Fruit fly (Drosophila melanogaster): ENCODE data around the gene ltl.
A peak's percentile ranks its signal among the peaks of the same experiment; 100 is the strongest.

The ltl gene

DNA sequence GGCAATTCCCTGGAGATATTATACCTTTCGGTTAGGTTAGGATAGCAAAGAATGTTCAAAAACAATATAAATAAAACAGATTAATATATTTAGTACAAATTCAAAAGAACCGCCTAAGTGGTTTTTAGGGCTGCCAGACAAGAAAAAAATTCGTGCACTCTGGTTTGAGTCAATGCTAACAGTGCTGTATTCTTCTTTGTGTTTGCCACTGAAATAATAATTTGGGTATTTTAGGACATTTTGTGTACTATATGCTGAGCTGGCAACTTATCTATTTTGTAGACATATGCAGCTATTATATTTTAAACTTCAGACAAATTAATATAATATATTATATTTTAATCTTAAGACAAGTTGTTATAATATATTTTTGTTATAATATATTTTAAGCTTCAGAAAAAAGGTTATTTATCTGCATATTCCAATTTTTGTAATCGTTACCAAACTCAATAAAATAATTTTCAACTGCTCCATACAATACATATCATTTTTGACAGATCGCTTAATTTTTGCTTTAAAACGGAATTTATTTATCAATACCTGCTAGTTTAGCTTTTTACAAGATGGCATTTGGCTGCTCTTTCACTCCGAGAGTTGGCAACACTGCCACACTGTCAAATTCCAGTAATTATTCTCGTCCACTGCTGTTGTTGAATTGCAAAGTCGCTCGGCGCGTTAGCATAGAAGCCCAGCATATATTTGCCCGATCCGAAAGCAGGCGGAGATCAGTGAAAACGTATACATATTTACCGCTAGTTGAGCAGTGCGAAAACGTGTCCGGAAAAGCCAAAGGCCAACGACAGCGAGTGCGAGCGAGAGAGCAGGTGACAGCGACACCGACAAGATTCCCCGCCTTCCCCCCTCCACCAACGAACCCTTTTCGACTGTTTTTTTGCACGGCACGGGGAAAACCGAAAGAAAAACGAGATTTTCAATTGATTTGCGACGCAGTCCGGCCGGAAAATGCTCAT lies 8.1 kb upstream of the ltl start, which contains the start of gene CG7546:
Gene CG7546, plus strand, starts transcription at position 573 of the 971 bp plus-strand sequence.
- peak; percentile 47 for TF ChIP-seq Usf (GFP tag; optimal IDR thresholded peaks at IDR 0.05)
- no peak for TF ChIP-seq sim (GFP tag; IDR thresholded peaks at IDR 0.05)
- peak; percentile 20 for TF ChIP-seq CG15514 (GFP tag; optimal IDR thresholded peaks at IDR 0.05)
- TF ChIP-seq Hr3 (GFP tag; optimal IDR thresholded peaks at IDR 0.05): peak; percentile 56
- peak; percentile 76 for TF ChIP-seq gfzf (GFP tag; optimal IDR thresholded peaks at IDR 0.05)
- no peak for TF ChIP-seq CG17359 (tag; optimal IDR thresholded peaks at IDR 0.05)
- peak; percentile 31 for TF ChIP-seq CG17829 (tag; optimal IDR thresholded peaks at IDR 0.05)
- no peak for TF ChIP-seq GATAe (GFP tag; conservative IDR thresholded peaks at IDR 0.05)
- peak; percentile 75; the same call in 2 of the 3 replicates for TF ChIP-seq CG34422 (GFP tag; IDR thresholded peaks at IDR 0.05)
- TF ChIP-seq Oli (tag; optimal IDR thresholded peaks at IDR 0.05): peak; percentile 11
- no peak for TF ChIP-seq CG3838 (GFP tag; optimal IDR thresholded peaks at IDR 0.05)
- TF ChIP-seq sisA (GFP tag; IDR thresholded peaks at IDR 0.05): 0 out of 2 replicates have a peak, but pooled peaks have one; percentile 39
- no peak for TF ChIP-seq exex (tag; optimal IDR thresholded peaks at IDR 0.05)
- TF ChIP-seq D19A (tag; optimal IDR thresholded peaks at IDR 0.05): no peak
- no peak for TF ChIP-seq Asciz (GFP tag; optimal IDR thresholded peaks at IDR 0.05)
- no peak for TF ChIP-seq NC2α (GFP tag; optimal IDR thresholded peaks at IDR 0.05)
- TF ChIP-seq CG11398 (GFP tag; optimal IDR thresholded peaks at IDR 0.05): no peak
- peak; percentile 52 for TF ChIP-seq dm (GFP tag; optimal IDR thresholded peaks at IDR 0.05)
- TF ChIP-seq Stat92E (GFP tag; optimal IDR thresholded peaks at IDR 0.05): no peak
- no peak for TF ChIP-seq CG30431 (GFP tag; optimal IDR thresholded peaks at IDR 0.05)
- peak; percentile 37 for TF ChIP-seq CG12155 (GFP tag; optimal IDR thresholded peaks at IDR 0.05)
- no peak for TF ChIP-seq bigmax (GFP tag; optimal IDR thresholded peaks at IDR 0.05)
- no peak for TF ChIP-seq Antp (GFP tag; optimal IDR thresholded peaks at IDR 0.05)
- peak; percentile 67 for TF ChIP-seq CG30403 (GFP tag; optimal IDR thresholded peaks at IDR 0.05)
- 0 out of 2 replicates have a peak, but pooled peaks have one; percentile 9 for TF ChIP-seq CG7372 (GFP tag; IDR thresholded peaks at IDR 0.05)
- TF ChIP-seq CG31441 (GFP tag; IDR thresholded peaks at IDR 0.05): peak; percentile 59; the same call in 1 of the 2 replicates
- TF ChIP-seq CG17568 (GFP tag; optimal IDR thresholded peaks at IDR 0.05): no peak
- TF ChIP-seq CG16863 (GFP tag; optimal IDR thresholded peaks at IDR 0.05): peak; percentile 16
- peak in 1 of 2 experiments; percentile 40 for TF ChIP-seq Hr51 (GFP tag; optimal IDR thresholded peaks at IDR 0.05)
- no peak for TF ChIP-seq Fer2 (tag; optimal IDR thresholded peaks at IDR 0.05)
- TF ChIP-seq her (GFP tag; optimal IDR thresholded peaks at IDR 0.05): no peak
- no peak for TF ChIP-seq CkIIα-i1 (GFP tag; IDR thresholded peaks at IDR 0.05)
- peak; percentile 16 for TF ChIP-seq Hsf (GFP tag; optimal IDR thresholded peaks at IDR 0.05)
- TF ChIP-seq CG32767 (GFP tag; IDR thresholded peaks at IDR 0.05): no peak
- TF ChIP-seq CG31388 (GFP tag; optimal IDR thresholded peaks at IDR 0.05): no peak
- TF ChIP-seq cato (GFP tag; optimal IDR thresholded peaks at IDR 0.05; ENCODE audit: borderline replicate concordance): no peak
- no peak for TF ChIP-seq CG1024 (GFP tag; IDR thresholded peaks at IDR 0.05)
- TF ChIP-seq Bdp1 (GFP tag; optimal IDR thresholded peaks at IDR 0.05): no peak
- peak; percentile 35 for TF ChIP-seq CHES-1-like (GFP tag; optimal IDR thresholded peaks at IDR 0.05)
- TF ChIP-seq ems (GFP tag; optimal IDR thresholded peaks at IDR 0.05): no peak
- TF ChIP-seq CG8944 (GFP tag; optimal IDR thresholded peaks at IDR 0.05): no peak
- TF ChIP-seq CG6689 (GFP tag; IDR thresholded peaks at IDR 0.05): peak; percentile 50
- no peak for TF ChIP-seq CG6813 (GFP tag; optimal IDR thresholded peaks at IDR 0.05)
- TF ChIP-seq Neu2 (GFP tag; optimal IDR thresholded peaks at IDR 0.05; ENCODE audit: borderline replicate concordance): no peak
- TF ChIP-seq CG17802 (tag; optimal IDR thresholded peaks at IDR 0.05): no peak
- no peak for TF ChIP-seq ato (GFP tag; IDR thresholded peaks at IDR 0.05; ENCODE audit: partially characterized antibody)
- TF ChIP-seq mam (GFP tag; optimal IDR thresholded peaks at IDR 0.05): peak; percentile 7
- peak; percentile 16 for TF ChIP-seq NC2β (GFP tag; optimal IDR thresholded peaks at IDR 0.05)
